Worm (Caenorhabditis elegans) whole organism, mixed stage, embryonic: ENCODE measurements around the gene fbxb-10.

ENCODE experiments used
- blmp-1 ChIP-seq: fragments of 150-350 bp; optimal IDR thresholded peaks from 2 replicates; lab custom pipeline; 2014; ENCODE audit warnings: missing biosample characterization, missing genetic modification characterization
- lin-13 ChIP-seq: fragments of 150-350 bp; optimal IDR thresholded peaks from 2 replicates; lab custom pipeline; 2014; ENCODE audit warnings: missing biosample characterization, missing genetic modification characterization
- lsy-2 ChIP-seq: fragments of 150-350 bp; optimal IDR thresholded peaks from 2 replicates; lab custom pipeline; 2014; ENCODE audit warnings: missing biosample characterization, missing genetic modification characterization
- nhr-28 ChIP-seq: fragments of 150-350 bp; optimal IDR thresholded peaks from 2 replicates; lab custom pipeline; 2014; ENCODE audit warnings: missing biosample characterization, missing genetic modification characterization
- nhr-76 ChIP-seq: sonication (generic microtip); optimal IDR thresholded peaks from 2 replicates; lab custom pipeline; 2017; ENCODE audit warnings: missing biosample characterization, missing genetic modification characterization
- pha-4 ChIP-seq: fragments of 150-350 bp; optimal IDR thresholded peaks from 2 replicates; lab custom pipeline; 2018; ENCODE audit warnings: missing biosample characterization, missing genetic modification reagents, missing genetic modification characterization
- snpc-4 ChIP-seq: fragments of 150-350 bp; optimal IDR thresholded peaks from 2 replicates; lab custom pipeline; 2014; ENCODE audit warnings: missing biosample characterization, missing genetic modification characterization
- unc-39 ChIP-seq: fragments of 150-350 bp; optimal IDR thresholded peaks from 2 replicates; lab custom pipeline; 2014; ENCODE audit warnings: missing biosample characterization, missing genetic modification characterization
- unc-62 ChIP-seq: fragments of 150-350 bp; optimal IDR thresholded peaks from 2 replicates; lab custom pipeline; 2014; ENCODE audit warnings: missing biosample characterization, missing genetic modification reagents, missing genetic modification characterization
- ztf-11 ChIP-seq: fragments of 150-350 bp; optimal IDR thresholded peaks from 2 replicates; lab custom pipeline; 2014; ENCODE audit warnings: missing biosample characterization, missing genetic modification characterization

ce11 chrII:1851716-1852115, 33.5 kb upstream of the fbxb-10 start:
- TF ChIP-seq pha-4 (tag; lab: Kevin White, UChicago): no peak
- TF ChIP-seq snpc-4 (tag; lab: Kevin White, UChicago): no peak
- TF ChIP-seq lsy-2 (tag; lab: Kevin White, UChicago): no peak
- no peak for TF ChIP-seq unc-62 (GFP tag; lab: Kevin White, UChicago)
- TF ChIP-seq lin-13: no peak
- no peak for TF ChIP-seq blmp-1 (tag; lab: Kevin White, UChicago)
- TF ChIP-seq unc-39 (tag; lab: Kevin White, UChicago): no peak
- no peak for TF ChIP-seq nhr-28
- no peak for TF ChIP-seq ztf-11 (tag; lab: Kevin White, UChicago)
- no peak for TF ChIP-seq nhr-76 (tag; lab: Kevin White, UChicago)
